Worm (Caenorhabditis elegans) whole organism, early embryonic: ENCODE measurements around the gene Y32F6A.4.

ENCODE experiments used
- B0310.2 ChIP-seq: sonication (generic microtip); optimal IDR thresholded peaks from 2 replicates; lab custom pipeline; 2016; ENCODE audit warnings: mild to moderate bottlenecking, missing genetic modification characterization, missing compliant biosample characterization
- F13C5.2 ChIP-seq: sonication (generic microtip); optimal IDR thresholded peaks from 2 replicates; lab custom pipeline; 2017; ENCODE audit warnings: mild to moderate bottlenecking, missing genetic modification characterization, inconsistent platforms, missing compliant biosample characterization
- aly-1 ChIP-seq: sonication (generic microtip); optimal IDR thresholded peaks from 2 replicates; lab custom pipeline; 2016; ENCODE audit warnings: missing genetic modification characterization, missing compliant biosample characterization
- ama-1 ChIP-seq: fragments of 150-350 bp; optimal IDR thresholded peaks from 2 replicates; lab custom pipeline; 2014
- ceh-13 ChIP-seq: fragments of 200-800 bp; sonication (Bioruptor generic); optimal IDR thresholded peaks from 2 replicates; lab custom pipeline; 2018; ENCODE audit warnings: mild to moderate bottlenecking, missing genetic modification characterization, missing compliant biosample characterization
- ceh-36 ChIP-seq: sonication (generic microtip); optimal IDR thresholded peaks from 2 replicates; lab custom pipeline; 2016; ENCODE audit warnings: missing genetic modification characterization, inconsistent platforms, missing compliant biosample characterization
- ets-7 ChIP-seq: sonication (generic microtip); optimal IDR thresholded peaks from 2 replicates; lab custom pipeline; 2016; ENCODE audit warnings: missing genotype, missing genetic modification characterization, missing compliant biosample characterization
- flt-1 ChIP-seq: fragments of 200-800 bp; sonication (Bioruptor generic); IDR thresholded peaks from 2 replicates; pipeline ENCODE4 v1.3.6; 2022; ENCODE audit warnings: missing genetic modification characterization, missing compliant biosample characterization
- hmbx-1 ChIP-seq: sonication (generic microtip); optimal IDR thresholded peaks from 2 replicates; lab custom pipeline; 2016; ENCODE audit warnings: mild to moderate bottlenecking, missing genetic modification characterization, missing compliant biosample characterization
- hmg-4 ChIP-seq: fragments of 200-800 bp; sonication (Bioruptor generic); optimal IDR thresholded peaks from 2 replicates; lab custom pipeline; 2018; ENCODE audit warnings: mild to moderate bottlenecking, missing genetic modification characterization, missing compliant biosample characterization
- hnd-1 ChIP-seq: sonication (generic microtip); optimal IDR thresholded peaks from 2 replicates; lab custom pipeline; 2016; ENCODE audit warnings: missing genetic modification characterization, missing compliant biosample characterization
- pes-1 ChIP-seq: fragments of 200-800 bp; sonication (Bioruptor generic); IDR thresholded peaks from 2 replicates; pipeline ENCODE4 v1.3.6; 2022; ENCODE audit warnings: missing genetic modification reagents, missing genetic modification characterization, missing compliant biosample characterization
- scrt-1 ChIP-seq: fragments of 200-800 bp; sonication (Bioruptor generic); IDR thresholded peaks from 2 replicates; pipeline ENCODE4 v1.3.6; 2022; ENCODE audit warnings: missing genetic modification characterization, missing compliant biosample characterization
- sea-1 ChIP-seq: fragments of 200-800 bp; sonication (Bioruptor generic); conservative IDR thresholded peaks from 2 replicates; pipeline ENCODE4 v1.3.6; 2022; ENCODE audit warnings: missing genetic modification characterization, missing compliant biosample characterization
- tbx-11 ChIP-seq: fragments of 200-800 bp; sonication (Bioruptor generic); IDR thresholded peaks from 2 replicates; pipeline ENCODE4 v1.3.6; 2022; ENCODE audit warnings: missing genetic modification characterization, missing compliant biosample characterization
- tbx-37 ChIP-seq: fragments of 200-800 bp; sonication (Bioruptor generic); conservative IDR thresholded peaks from 2 replicates; pipeline ENCODE4 v1.3.6; 2022; ENCODE audit warnings: missing genetic modification reagents, missing genetic modification characterization, missing compliant biosample characterization
- tra-4 ChIP-seq: sonication (generic microtip); optimal IDR thresholded peaks from 2 replicates; lab custom pipeline; 2017; ENCODE audit warnings: missing genetic modification characterization, missing compliant biosample characterization

The Y32F6A.4 gene

ce11 chrV:10387412-10387811, 46.5 kb downstream of the Y32F6A.4 start:
- no peak for TF ChIP-seq pes-1 (GFP tag; lab: Robert Waterston, UW)
- no peak for TF ChIP-seq tbx-37
- no peak for TF ChIP-seq hmbx-1 (tag; lab: Kevin White, UChicago)
- TF ChIP-seq F13C5.2, result no peak
- TF ChIP-seq hmg-4 (GFP tag; lab: Kevin White, UChicago), result no peak
- no peak for TF ChIP-seq ama-1 (lab: Kevin White, UChicago)
- TF ChIP-seq flt-1 (GFP tag; lab: Robert Waterston, UW), result no peak
- TF ChIP-seq hnd-1 (tag; lab: Kevin White, UChicago), result no peak
- TF ChIP-seq tra-4 (tag; lab: Kevin White, UChicago), result no peak
- TF ChIP-seq sea-1, result no peak
- TF ChIP-seq ceh-36 (tag; lab: Kevin White, UChicago), result no peak
- TF ChIP-seq tbx-11 (GFP tag; lab: Robert Waterston, UW), result no peak
- TF ChIP-seq B0310.2 (tag; lab: Kevin White, UChicago), result no peak
- no peak for TF ChIP-seq ets-7
- no peak for TF ChIP-seq aly-1 (tag; lab: Kevin White, UChicago)

DNA sequence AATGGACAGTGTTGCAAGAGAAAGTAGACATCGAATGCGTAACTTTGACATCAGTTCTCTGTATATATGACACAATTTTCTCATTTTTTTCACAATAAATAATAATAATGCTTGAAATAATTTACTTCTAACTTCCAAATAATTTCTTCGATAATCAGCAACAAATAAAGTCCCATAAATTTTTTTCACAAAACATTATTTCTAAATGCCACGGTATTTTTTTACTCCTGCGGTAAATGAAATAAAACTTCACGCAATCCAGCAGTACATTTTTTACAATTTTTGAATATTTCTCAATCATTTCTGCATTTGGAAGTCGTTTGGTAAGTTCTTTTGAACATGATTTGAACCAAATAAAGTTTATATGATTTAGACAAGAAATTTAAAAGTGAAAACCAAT, 49.9 kb downstream of the Y32F6A.4 start, which contains the start of gene spe-10:
Gene spe-10, plus strand, starts transcription at position 301 of the 400 bp plus-strand sequence.
- TF ChIP-seq tbx-37, result no peak
- no peak for TF ChIP-seq tbx-11 (GFP tag; lab: Robert Waterston, UW)
- no peak for TF ChIP-seq ceh-36 (tag; lab: Kevin White, UChicago)
- no peak for TF ChIP-seq flt-1 (GFP tag; lab: Robert Waterston, UW)
- TF ChIP-seq aly-1 (tag; lab: Kevin White, UChicago), result no peak
- TF ChIP-seq ceh-13 (GFP tag; lab: Kevin White, UChicago), result no peak
- TF ChIP-seq F13C5.2, result no peak
- no peak for TF ChIP-seq pes-1 (GFP tag; lab: Robert Waterston, UW)
- no peak for TF ChIP-seq scrt-1 (GFP tag; lab: Robert Waterston, UW)
- TF ChIP-seq ama-1 (lab: Kevin White, UChicago), result no peak
- TF ChIP-seq hmg-4 (GFP tag; lab: Kevin White, UChicago), result no peak
- TF ChIP-seq hmbx-1 (tag; lab: Kevin White, UChicago), result no peak
- no peak for TF ChIP-seq ets-7
- no peak for TF ChIP-seq B0310.2 (tag; lab: Kevin White, UChicago)

DNA sequence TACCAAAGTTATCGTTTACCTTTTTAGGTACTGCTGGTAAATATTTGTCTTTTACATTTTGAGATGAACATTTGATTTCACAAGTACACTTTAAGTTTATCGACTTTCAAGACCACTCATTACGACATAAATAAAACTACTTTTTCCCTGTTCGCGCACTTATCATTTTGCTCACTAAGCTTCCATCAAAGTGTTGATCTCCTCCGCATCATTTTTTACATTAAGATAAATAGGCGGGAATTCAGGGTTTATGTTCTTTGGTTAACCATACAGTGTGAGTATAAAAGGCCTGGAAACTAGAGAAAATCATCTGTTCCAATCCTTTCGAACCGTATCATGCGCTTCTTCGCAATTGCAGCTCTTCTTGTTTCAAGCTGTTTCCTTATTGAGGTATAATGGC, 51.7 kb downstream of the Y32F6A.4 start, which contains the start of gene pqn-2:
Gene pqn-2, plus strand, starts transcription at position 301 of the 400 bp plus-strand sequence.
- TF ChIP-seq B0310.2 (tag; lab: Kevin White, UChicago) (no peak), ceh-36 (tag; lab: Kevin White, UChicago) (no peak), F13C5.2 (no peak), hmg-4 (GFP tag; lab: Kevin White, UChicago) (no peak), tbx-11 (GFP tag; lab: Robert Waterston, UW) (no peak), hnd-1 (tag; lab: Kevin White, UChicago) (no peak)

DNA sequence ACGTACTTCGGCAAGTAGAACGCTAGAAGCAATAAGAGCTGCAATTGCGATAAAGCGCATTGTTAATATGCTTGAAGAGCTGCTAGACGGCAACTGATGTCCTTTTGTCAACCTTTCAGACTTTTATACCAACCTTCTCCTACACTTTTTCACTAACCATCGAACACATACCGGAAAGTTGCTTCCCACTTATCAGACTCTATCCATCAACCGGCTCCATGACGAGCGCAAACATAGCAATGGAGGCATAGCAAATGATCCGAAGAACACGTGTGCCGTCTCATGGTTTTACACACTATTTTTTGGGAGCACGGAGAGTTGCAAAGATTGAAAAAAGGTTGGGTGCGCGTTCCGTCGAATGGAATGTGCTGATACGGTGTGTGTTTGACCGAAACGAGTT, 52.1 kb downstream of the Y32F6A.4 start, which contains the start of gene abu-1:
Gene abu-1, minus strand, starts transcription at position 101 of the 400 bp plus-strand sequence.
- TF ChIP-seq tbx-37 (no peak), B0310.2 (tag; lab: Kevin White, UChicago) (no peak), F13C5.2 (no peak), ceh-13 (GFP tag; lab: Kevin White, UChicago) (no peak)

ce11 chrV:10379761-10380160, 54.1 kb downstream of the Y32F6A.4 start:
- TF ChIP-seq hmg-4 (GFP tag; lab: Kevin White, UChicago) (no peak), ama-1 (lab: Kevin White, UChicago) (no peak), flt-1 (GFP tag; lab: Robert Waterston, UW) (no peak), F13C5.2 (no peak), aly-1 (tag; lab: Kevin White, UChicago) (no peak), tbx-37 (no peak)

ce11 chrV:10379293-10379692, 54.6 kb downstream of the Y32F6A.4 start, which contains the start of gene AC3.12:
Gene AC3.12, minus strand, starts transcription at chrV:10379393.
- TF ChIP-seq tra-4 (tag; lab: Kevin White, UChicago) (no peak), hmg-4 (GFP tag; lab: Kevin White, UChicago) (no peak), ceh-13 (GFP tag; lab: Kevin White, UChicago) (no peak)
